Worm (Caenorhabditis elegans): Measurements from ENCODE around the gene ilkp-1.

Gene ilkp-1

DNA sequence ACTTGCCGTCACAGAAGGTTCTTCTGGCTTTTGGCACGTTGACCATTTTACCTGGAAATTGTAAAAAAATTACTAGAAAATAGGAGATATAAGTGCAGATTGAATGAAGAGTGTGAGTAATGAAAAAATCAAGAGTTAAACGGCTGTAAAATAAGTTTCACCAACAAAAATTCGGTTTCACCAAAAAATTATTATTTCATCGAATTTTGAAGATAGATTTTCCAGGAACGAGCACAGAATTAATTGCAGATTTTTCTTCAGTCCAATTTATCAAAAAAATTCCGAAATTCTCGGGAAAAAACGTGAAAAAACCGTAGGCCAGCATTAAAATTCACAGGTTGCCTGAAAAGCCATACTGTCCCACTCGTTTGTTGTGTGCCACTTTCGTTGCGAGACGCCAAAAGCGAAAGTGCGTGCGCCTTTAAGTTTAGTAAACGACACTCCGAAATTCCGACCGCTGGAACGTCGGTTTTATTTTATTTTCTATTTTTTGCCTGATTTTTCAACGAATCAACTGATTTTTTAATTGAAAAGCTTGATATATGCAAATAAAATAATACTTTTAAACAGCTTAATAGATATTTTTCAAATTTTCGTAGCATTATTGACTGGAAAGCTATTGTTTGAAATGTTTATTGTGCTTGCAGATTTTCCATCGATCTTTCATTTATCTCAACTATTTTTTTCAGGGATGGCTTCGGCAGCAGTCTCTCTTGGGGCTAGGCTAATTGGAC, 47.3 kb downstream of the ilkp-1 start, which contains the start of the genes rpl-36.A and nuo-1 (continued):
- TF ChIP-seq madf-3 (GFP tag; IDR thresholded peaks at IDR 0.05) (no peak), lin-35 (GFP tag; optimal IDR thresholded peaks at IDR 0.05) (peak in 1 of 3 experiments; percentile 67), pbrm-1 (GFP tag; IDR thresholded peaks at IDR 0.05) (peak; percentile 14; the same call in 1 of the 2 replicates), ceh-58 (GFP tag; IDR thresholded peaks at IDR 0.05) (no peak), Y53G8AR.9 (GFP tag; conservative IDR thresholded peaks at IDR 0.05) (no peak), athp-1 (tag; optimal IDR thresholded peaks at IDR 0.05) (no peak), dpl-1 (GFP tag; optimal IDR thresholded peaks at IDR 0.05) (peak; percentile 22), D2030.7 (GFP tag; IDR thresholded peaks at IDR 0.05) (peak; percentile 71), ceh-27 (GFP tag; optimal IDR thresholded peaks at IDR 0.05) (peak; percentile 45), F23B12.7 (tag; optimal IDR thresholded peaks at IDR 0.05; ENCODE audit: insufficient read depth) (peak; percentile 91), lag-1 (GFP tag; IDR thresholded peaks at IDR 0.05) (no peak), rec-8 (tag; optimal IDR thresholded peaks at IDR 0.05) (no peak), dpff-1 (tag; optimal IDR thresholded peaks at IDR 0.05) (no peak), hsf-1 (GFP tag; IDR thresholded peaks at IDR 0.05) (no peak), F39B2.1 (GFP tag; IDR thresholded peaks at IDR 0.05) (no peak), ceh-100 (GFP tag; IDR thresholded peaks at IDR 0.05) (no peak), die-1 (tag; optimal IDR thresholded peaks at IDR 0.05) (no peak), egl-44 (GFP tag; IDR thresholded peaks at IDR 0.05) (no peak), tbp1 (GFP tag; optimal IDR thresholded peaks at IDR 0.05) (peak; percentile 47), snpc-3.4 (tag; optimal IDR thresholded peaks at IDR 0.05) (peak; percentile 60), hrde-1 (tag; optimal IDR thresholded peaks at IDR 0.05; ENCODE audit: borderline replicate concordance) (no peak), F49E8.2 (tag; optimal IDR thresholded peaks at IDR 0.05; ENCODE audit: insufficient read depth) (peak; percentile 47), mel-28 (tag; optimal IDR thresholded peaks at IDR 0.05; ENCODE audit: borderline replicate concordance) (no peak), ceh-79 (tag; optimal IDR thresholded peaks at IDR 0.05) (no peak), nfyb-1 (GFP tag; IDR thresholded peaks at IDR 0.05) (0 out of 2 replicates have a peak, but pooled peaks have one; percentile 10), B0336.3 (GFP tag; IDR thresholded peaks at IDR 0.05) (no peak), gei-17 (GFP tag; optimal IDR thresholded peaks at IDR 0.05) (no peak), F22D6.2 (tag; optimal IDR thresholded peaks at IDR 0.05) (no peak), hlh-26 (GFP tag; conservative IDR thresholded peaks at IDR 0.05) (no peak), T26A5.8 (tag; optimal IDR thresholded peaks at IDR 0.05) (no peak), mcd-1 (GFP tag; IDR thresholded peaks at IDR 0.05) (peak; percentile 70), fkh-3 (tag; optimal IDR thresholded peaks at IDR 0.05) (no peak), somi-1 (GFP tag; optimal IDR thresholded peaks at IDR 0.05) (no peak), ceh-40 (GFP tag; IDR thresholded peaks at IDR 0.05) (no peak), nhr-120 (GFP tag; IDR thresholded peaks at IDR 0.05) (no peak), efl-1 (GFP tag; optimal IDR thresholded peaks at IDR 0.05) (peak; percentile 13), Y53F4B.3 (GFP tag; IDR thresholded peaks at IDR 0.05) (no peak), snpc-1.1 (tag; optimal IDR thresholded peaks at IDR 0.05; ENCODE audit: insufficient read depth) (peak; percentile 16), mes-4 (tag; optimal IDR thresholded peaks at IDR 0.05) (no peak), rcor-1 (GFP tag; IDR thresholded peaks at IDR 0.05) (0 out of 2 replicates have a peak, but pooled peaks have one; percentile 19), lsy-27 (tag; optimal IDR thresholded peaks at IDR 0.05; ENCODE audit: borderline replicate concordance, insufficient read depth) (no peak), attf-3 (GFP tag; conservative IDR thresholded peaks at IDR 0.05) (peak; percentile 92), unc-130 (GFP tag; optimal IDR thresholded peaks at IDR 0.05) (no peak), ztf-22 (GFP tag; optimal IDR thresholded peaks at IDR 0.05) (no peak), atf-7 (tag; optimal IDR thresholded peaks at IDR 0.05) (no peak), ekl-4 (GFP tag; IDR thresholded peaks at IDR 0.05) (0 out of 2 replicates have a peak, but pooled peaks have one; percentile 10), him-1 (tag; optimal IDR thresholded peaks at IDR 0.05) (peak; percentile 30)

All from whole organism, young adult.